Worm (Caenorhabditis elegans): ENCODE results near the gene Y64G10A.1.

ce11 chrIV:14259197-14259596 is 20.3 kb upstream of the Y64G10A.1 start:
- TF ChIP-seq fkh-10 (GFP tag; optimal IDR thresholded peaks at IDR 0.05): no peak
- no peak for TF ChIP-seq ztf-11 (tag; optimal IDR thresholded peaks at IDR 0.05)
- no peak for TF ChIP-seq nhr-237 (tag; optimal IDR thresholded peaks at IDR 0.05)
